Fruit fly (Drosophila melanogaster) whole organism, wandering third instar larva: ENCODE data around the gene sd.

Source experiments
- CG32264 ChIP-seq: fragments of 200-800 bp; sonication (Bioruptor generic); optimal IDR thresholded peaks from 2 replicates; lab custom pipeline; 2016; ENCODE audit warnings: missing biosample characterization, missing genetic modification characterization
- CG9705 ChIP-seq: fragments of 200-800 bp; sonication (Bioruptor generic); optimal IDR thresholded peaks from 2 replicates; lab custom pipeline; 2018; ENCODE audit warnings: missing biosample characterization, mild to moderate bottlenecking, missing genetic modification characterization
- Hr83 ChIP-seq: fragments of 200-300 bp; sonication (Bioruptor generic); optimal IDR thresholded peaks from 2 replicates; lab custom pipeline; 2016; ENCODE audit warnings: missing biosample characterization, mild to moderate bottlenecking, missing genetic modification characterization, moderate library complexity; ENCODE audit not compliant: poor library complexity, severe bottlenecking
- Mio ChIP-seq: sonication (Bioruptor generic); optimal IDR thresholded peaks from 2 replicates; lab custom pipeline; 2016; ENCODE audit warnings: missing biosample characterization, missing genetic modification characterization
- Vsx2 ChIP-seq: fragments of 200-300, 225-300 bp; sonication (Bioruptor generic); optimal IDR thresholded peaks from 2 replicates; lab custom pipeline; 2018; ENCODE audit warnings: missing biosample characterization, missing genetic modification characterization; ENCODE audit not compliant: partially characterized antibody
- fru ChIP-seq: fragments of 200-800 bp; sonication (Bioruptor generic); optimal IDR thresholded peaks from 3 replicates; lab custom pipeline; 2016; ENCODE audit warnings: missing biosample characterization, mild to moderate bottlenecking, missing genetic modification characterization
- tai ChIP-seq: sonication (Bioruptor generic); optimal IDR thresholded peaks from 2 replicates; lab custom pipeline; 2016; ENCODE audit warnings: missing biosample characterization, missing genetic modification characterization

- TF ChIP-seq fru (GFP tag; lab: Kevin White, UChicago) (peak; percentile 2), Mio (GFP tag; lab: Kevin White, UChicago) (no peak), Hr83 (GFP tag; lab: Kevin White, UChicago) (no peak), CG32264 (GFP tag; lab: Kevin White, UChicago) (no peak), tai (GFP tag; lab: Kevin White, UChicago) (no peak), CG9705 (no peak), Vsx2 (GFP tag; lab: Kevin White, UChicago) (no peak)
Measured at dm6 chrX:15869843-15870242, 65.7 kb downstream of the sd start, which contains the start of gene CG16952.
